Fruit fly (Drosophila melanogaster) whole organism, embryonic: Measurements from ENCODE around the gene CG31542.

Source experiments
- Atf-2 ChIP-seq: fragments of 200-800 bp; sonication (Bioruptor generic); optimal IDR thresholded peaks from 2 replicates; lab custom pipeline; 2016; ENCODE audit warnings: missing biosample characterization, missing genetic modification characterization
- CG10267 ChIP-seq: fragments of 200-800 bp; sonication (Bioruptor generic); optimal IDR thresholded peaks from 2 replicates; lab custom pipeline; 2018; ENCODE audit warnings: missing biosample characterization, mild to moderate bottlenecking, missing genetic modification characterization, moderate library complexity
- CG10565 ChIP-seq: fragments of 200-800 bp; sonication (Bioruptor generic); optimal IDR thresholded peaks from 3 replicates; lab custom pipeline; 2016; ENCODE audit warnings: missing biosample characterization, mild to moderate bottlenecking, missing genetic modification characterization
- CG14860 ChIP-seq: fragments of 200-800 bp; sonication (Bioruptor generic); IDR thresholded peaks from 3 replicates; pipeline ENCODE4 v1.3.6; 2022; ENCODE audit warnings: missing biosample characterization, missing genetic modification characterization; ENCODE audit not compliant: partially characterized antibody
- CG15269 ChIP-seq: fragments of 200-800 bp; sonication (Bioruptor generic); optimal IDR thresholded peaks from 2 replicates; lab custom pipeline; 2018; ENCODE audit warnings: missing biosample characterization, mild to moderate bottlenecking, missing genetic modification characterization, moderate library complexity
- CG16813 ChIP-seq: fragments of 200-800 bp; sonication (Bioruptor generic); IDR thresholded peaks from 3 replicates; pipeline ENCODE4 v1.3.6; 2022; ENCODE audit warnings: missing biosample characterization, missing genetic modification characterization; ENCODE audit not compliant: partially characterized antibody
- CG1792 ChIP-seq: fragments of 200-800 bp; sonication (Bioruptor generic); optimal IDR thresholded peaks from 2 replicates; lab custom pipeline; 2016; ENCODE audit warnings: missing biosample characterization, missing genetic modification characterization
- CG1832 ChIP-seq: fragments of 200-800 bp; sonication (Bioruptor generic); optimal IDR thresholded peaks from 2 replicates; lab custom pipeline; 2017; ENCODE audit warnings: missing biosample characterization, mild to moderate bottlenecking, missing genetic modification characterization, inconsistent platforms
- CG2712 ChIP-seq: fragments of 200-800 bp; optimal IDR thresholded peaks from 3 replicates; lab custom pipeline; 2019; ENCODE audit warnings: missing biosample characterization, mild to moderate bottlenecking, missing genetic modification characterization, moderate library complexity
- CG3163 ChIP-seq: fragments of 200-800 bp; sonication (Bioruptor generic); optimal IDR thresholded peaks from 3 replicates; lab custom pipeline; 2016; ENCODE audit warnings: missing biosample characterization, missing genetic modification characterization
- CG32532 ChIP-seq: fragments of 200-800 bp; sonication (Bioruptor generic); IDR thresholded peaks from 2 replicates; pipeline ENCODE4 v1.3.6; 2022; ENCODE audit warnings: missing biosample characterization, missing genetic modification characterization
- CG3838 ChIP-seq: fragments of 200-800 bp; sonication (Bioruptor generic); optimal IDR thresholded peaks from 3 replicates; lab custom pipeline; 2016; ENCODE audit warnings: missing biosample characterization, missing genetic modification characterization
- CG3995 ChIP-seq: fragments of 200-800 bp; sonication (Bioruptor generic); optimal IDR thresholded peaks from 3 replicates; lab custom pipeline; 2016; ENCODE audit warnings: missing biosample characterization, missing genetic modification characterization
- CG4328 ChIP-seq: fragments of 200-800 bp; sonication (Bioruptor generic); optimal IDR thresholded peaks from 3 replicates; lab custom pipeline; 2017; ENCODE audit warnings: missing biosample characterization, missing genetic modification reagents, missing genetic modification characterization
- CG4617 ChIP-seq: fragments of 200-800 bp; sonication (Bioruptor generic); optimal IDR thresholded peaks from 3 replicates; lab custom pipeline; 2016; ENCODE audit warnings: missing biosample characterization, missing genetic modification characterization, borderline replicate concordance
- CG6254 ChIP-seq: fragments of 200-800 bp; sonication (Bioruptor generic); optimal IDR thresholded peaks from 3 replicates; lab custom pipeline; 2017; ENCODE audit warnings: mild to moderate bottlenecking, missing biosample characterization, missing genetic modification reagents, missing genetic modification characterization
- CG6765 ChIP-seq: fragments of 200-800 bp; sonication (Bioruptor generic); optimal IDR thresholded peaks from 3 replicates; lab custom pipeline; 2017; ENCODE audit warnings: missing biosample characterization, mild to moderate bottlenecking, missing genetic modification characterization
- CG6791 ChIP-seq: fragments of 200-800 bp; sonication (Bioruptor generic); IDR thresholded peaks from 3 replicates; pipeline ENCODE4 v1.3.6; 2022; ENCODE audit warnings: missing biosample characterization, missing genetic modification characterization; ENCODE audit not compliant: partially characterized antibody
- CG7372 ChIP-seq: fragments of 200-800 bp; sonication (Bioruptor generic); IDR thresholded peaks from 2 replicates; pipeline ENCODE4 v1.3.6; 2022; ENCODE audit warnings: missing biosample characterization, missing genetic modification characterization
- CG8089 ChIP-seq: fragments of 200-800 bp; sonication (Bioruptor generic); optimal IDR thresholded peaks from 3 replicates; lab custom pipeline; 2016; ENCODE audit warnings: missing biosample characterization, missing genetic modification characterization
- CG9932 ChIP-seq: fragments of 200-800 bp; sonication (Bioruptor generic); IDR thresholded peaks from 2 replicates; pipeline ENCODE4 v1.3.6; 2022; ENCODE audit warnings: missing biosample characterization, missing genetic modification characterization
- Dbx ChIP-seq: fragments of 200-800 bp; sonication (Bioruptor generic); IDR thresholded peaks from 3 replicates; pipeline ENCODE4 v1.3.6; 2022; ENCODE audit warnings: missing biosample characterization, missing genetic modification characterization
- Dll ChIP-seq: fragments of 200-800 bp; sonication (Bioruptor generic); IDR thresholded peaks from 4 replicates; pipeline ENCODE4 v1.3.6; 2022; ENCODE audit warnings: missing biosample characterization, missing genetic modification characterization; ENCODE audit not compliant: partially characterized antibody
- Doc2 ChIP-seq: fragments of 200-800 bp; sonication (Bioruptor generic); IDR thresholded peaks from 2 replicates; pipeline ENCODE4 v1.3.6; 2022; ENCODE audit warnings: missing biosample characterization, missing genetic modification characterization
- H2.0 ChIP-seq: fragments of 200-800 bp; sonication (Bioruptor generic); IDR thresholded peaks from 2 replicates; pipeline ENCODE4 v1.3.6; 2022; ENCODE audit warnings: missing biosample characterization, missing genetic modification characterization
- HLH3B ChIP-seq: fragments of 200-800 bp; sonication (Bioruptor generic); IDR thresholded peaks from 2 replicates; pipeline ENCODE4 v1.3.6; 2022; ENCODE audit warnings: missing biosample characterization, missing genetic modification characterization
- HLHmδ ChIP-seq: fragments of 200-800 bp; sonication (Bioruptor generic); optimal IDR thresholded peaks from 2 replicates; lab custom pipeline; 2018; ENCODE audit warnings: missing biosample characterization, mild to moderate bottlenecking, missing genetic modification characterization, moderate library complexity
- HmgZ ChIP-seq: fragments of 200-800 bp; sonication (Bioruptor generic); optimal IDR thresholded peaks from 2 replicates; lab custom pipeline; 2018; ENCODE audit warnings: missing biosample characterization, mild to moderate bottlenecking, missing genetic modification characterization
- Hmx ChIP-seq: fragments of 200-800 bp; sonication (Bioruptor generic); optimal IDR thresholded peaks from 2 replicates; lab custom pipeline; 2016; ENCODE audit warnings: missing biosample characterization, missing genetic modification characterization
- Hsf ChIP-seq: fragments of 200-800 bp; sonication (Bioruptor generic); optimal IDR thresholded peaks from 3 replicates; lab custom pipeline; 2016; ENCODE audit warnings: missing biosample characterization, missing genetic modification characterization
- Lhr ChIP-seq: fragments of 200-800 bp; sonication (Bioruptor generic); optimal IDR thresholded peaks from 3 replicates; lab custom pipeline; 2017; ENCODE audit warnings: mild to moderate bottlenecking, missing biosample characterization, missing genetic modification reagents, missing genetic modification characterization
- Myb ChIP-seq: fragments of 200-800 bp; sonication (Bioruptor generic); optimal IDR thresholded peaks from 2 replicates; lab custom pipeline; 2016; ENCODE audit warnings: missing biosample characterization, missing genetic modification characterization
- Ravus ChIP-seq: fragments of 200-800 bp; sonication (Bioruptor generic); IDR thresholded peaks from 2 replicates; pipeline ENCODE4 v1.3.6; 2022; ENCODE audit warnings: missing biosample characterization, missing genetic modification characterization
- Vsx1 ChIP-seq: fragments of 200-800 bp; sonication (Bioruptor generic); optimal IDR thresholded peaks from 2 replicates; lab custom pipeline; 2017; ENCODE audit warnings: missing biosample characterization, mild to moderate bottlenecking, missing genetic modification characterization, missing genetic modification reagents
- abd-A ChIP-seq: fragments of 200-800 bp; sonication (Bioruptor generic); optimal IDR thresholded peaks from 3 replicates; lab custom pipeline; 2019; ENCODE audit warnings: missing biosample characterization, mild to moderate bottlenecking, missing genetic modification characterization, moderate library complexity
- ase ChIP-seq: fragments of 200-800 bp; sonication (Bioruptor generic); IDR thresholded peaks from 3 replicates; pipeline ENCODE4 v1.3.6; 2022; ENCODE audit warnings: missing biosample characterization, missing genetic modification characterization
- ato ChIP-seq: fragments of 200-800 bp; sonication (Bioruptor generic); IDR thresholded peaks from 2 replicates; pipeline ENCODE4 v1.3.6; 2022; ENCODE audit warnings: missing biosample characterization, missing genetic modification characterization; ENCODE audit not compliant: partially characterized antibody
- caup ChIP-seq: fragments of 200-800 bp; sonication (Bioruptor generic); optimal IDR thresholded peaks from 3 replicates; lab custom pipeline; 2017; ENCODE audit warnings: missing biosample characterization, mild to moderate bottlenecking, missing genetic modification characterization, moderate library complexity; ENCODE audit not compliant: severe bottlenecking
- chinmo ChIP-seq: fragments of 200-800 bp; sonication (Bioruptor generic); IDR thresholded peaks from 4 replicates; pipeline ENCODE4 v1.3.6; 2022; ENCODE audit warnings: missing biosample characterization, missing genetic modification characterization; ENCODE audit not compliant: partially characterized antibody
- gem ChIP-seq: fragments of 200-800 bp; sonication (Bioruptor generic); optimal IDR thresholded peaks from 2 replicates; lab custom pipeline; 2019; ENCODE audit warnings: missing biosample characterization, mild to moderate bottlenecking, missing genetic modification characterization, moderate library complexity
- pho ChIP-seq: fragments of 200-800 bp; sonication (Bioruptor generic); optimal IDR thresholded peaks from 2 replicates; lab custom pipeline; 2016; ENCODE audit warnings: missing biosample characterization, missing genetic modification characterization
- repo ChIP-seq: fragments of 200-800 bp; sonication (Bioruptor generic); optimal IDR thresholded peaks from 2 replicates; lab custom pipeline; 2016; ENCODE audit warnings: missing biosample characterization, missing genetic modification characterization
- slou ChIP-seq: fragments of 200-800 bp; sonication (Bioruptor generic); optimal IDR thresholded peaks from 3 replicates; lab custom pipeline; 2016; ENCODE audit warnings: missing biosample characterization, missing genetic modification characterization
- sr ChIP-seq: fragments of 200-800 bp; sonication (Bioruptor generic); IDR thresholded peaks from 3 replicates; pipeline ENCODE4 v1.3.6; 2022; ENCODE audit warnings: missing biosample characterization, missing genetic modification characterization
- stwl ChIP-seq: fragments of 200-800 bp; sonication (Bioruptor generic); optimal IDR thresholded peaks from 3 replicates; lab custom pipeline; 2018; ENCODE audit warnings: missing biosample characterization, mild to moderate bottlenecking, missing genetic modification characterization, moderate library complexity
- sug ChIP-seq: fragments of 200-800 bp; optimal IDR thresholded peaks from 2 replicates; lab custom pipeline; 2019; ENCODE audit warnings: missing biosample characterization, mild to moderate bottlenecking, missing genetic modification characterization, moderate library complexity
- tup ChIP-seq: fragments of 200-800 bp; sonication (Bioruptor generic); optimal IDR thresholded peaks from 2 replicates; lab custom pipeline; 2016; ENCODE audit warnings: missing biosample characterization, mild to moderate bottlenecking, missing genetic modification characterization, moderate library complexity
- unc-4 ChIP-seq: fragments of 200-800 bp; sonication (Bioruptor generic); IDR thresholded peaks from 2 replicates; pipeline ENCODE4 v1.3.6; 2022; ENCODE audit warnings: missing biosample characterization, missing genetic modification characterization; ENCODE audit not compliant: partially characterized antibody
- vvl ChIP-seq: fragments of 200-800 bp; sonication (Bioruptor generic); IDR thresholded peaks from 2 replicates; pipeline ENCODE4 v1.3.6; 2022; ENCODE audit warnings: missing biosample characterization, missing genetic modification characterization

Gene CG31542

DNA sequence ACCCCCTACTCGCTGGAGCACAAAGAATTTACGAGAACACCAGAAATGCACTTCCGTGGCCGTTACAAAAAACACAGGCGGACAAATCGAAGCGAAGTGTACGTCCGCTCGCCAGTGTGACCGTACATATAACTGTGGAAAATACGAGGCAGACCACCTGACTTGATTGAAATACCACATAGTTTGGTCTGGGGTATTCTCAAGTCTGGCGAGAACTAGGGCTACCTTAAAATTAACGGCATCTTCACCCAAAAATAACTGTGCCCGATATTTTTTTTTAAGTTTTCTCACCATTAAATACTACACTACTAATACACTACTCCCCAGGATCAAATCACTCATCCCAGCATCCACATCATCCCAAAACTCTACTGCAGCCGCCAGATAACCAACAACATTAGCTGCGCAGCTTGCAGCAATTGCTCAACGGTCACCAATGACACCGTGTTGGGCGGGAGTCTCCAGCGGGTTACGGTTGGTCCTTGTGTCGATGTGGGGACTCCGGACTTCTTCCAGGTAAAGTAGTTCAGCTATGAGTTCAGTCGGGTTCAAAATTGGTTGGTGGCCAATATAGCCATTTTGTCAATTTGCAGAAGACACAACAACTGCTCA lies 1.1 kb upstream of the CG31542 start, which contains the start of gene Cerk (continued):
- TF ChIP-seq CG3163 (GFP tag; lab: Kevin White, UChicago) (peak; percentile 28), CG2712 (tag; lab: Kevin White, UChicago) (peak; percentile 42), CG10267 (peak; percentile 27), chinmo (GFP tag; lab: Robert Waterston, UW) (peak; percentile 89), Ravus (GFP tag; lab: Robert Waterston, UW) (no peak), CG14860 (GFP tag; lab: Robert Waterston, UW) (no peak), CG6254 (GFP tag; lab: Kevin White, UChicago) (no peak), Hsf (peak; percentile 24), caup (GFP tag; lab: Kevin White, UChicago) (peak; percentile 30), Doc2 (no peak), CG6765 (GFP tag; lab: Kevin White, UChicago) (no peak), CG32532 (GFP tag; lab: Robert Waterston, UW) (peak; percentile 64), unc-4 (GFP tag; lab: Robert Waterston, UW) (peak; percentile 51; the same call in 1 of the 2 replicates), HmgZ (tag; lab: Kevin White, UChicago) (peak; percentile 53), CG6791 (GFP tag; lab: Robert Waterston, UW) (peak; percentile 59; the same call in 1 of the 3 replicates), pho (GFP tag; lab: Kevin White, UChicago) (no peak), vvl (peak; percentile 59), Hmx (GFP tag; lab: Kevin White, UChicago) (no peak), CG1792 (GFP tag; lab: Kevin White, UChicago) (peak; percentile 11), ase (GFP tag; lab: Robert Waterston, UW) (no peak), CG3838 (no peak), slou (no peak), H2.0 (GFP tag; lab: Robert Waterston, UW) (no peak; the same call in 1 of the 2 replicates), sug (peak; percentile 32), HLHmδ (GFP tag; lab: Kevin White, UChicago) (peak; percentile 67), CG7372 (GFP tag; lab: Robert Waterston, UW) (no peak), CG4328 (GFP tag; lab: Kevin White, UChicago) (no peak), CG3995 (GFP tag; lab: Kevin White, UChicago) (peak; percentile 93), sr (GFP tag; lab: Robert Waterston, UW) (no peak), CG9932 (GFP tag; lab: Robert Waterston, UW) (peak; percentile 72), Myb (peak; percentile 95), stwl (tag; lab: Kevin White, UChicago) (peak; percentile 74), CG8089 (no peak), Dll (GFP tag; lab: Robert Waterston, UW) (peak; percentile 58; the same call in 3 of the 4 replicates), abd-A (tag; lab: Kevin White, UChicago) (no peak), tup (GFP tag; lab: Kevin White, UChicago) (no peak), Dbx (GFP tag; lab: Robert Waterston, UW) (peak; percentile 73), CG16813 (peak; percentile 49; the same call in 1 of the 3 replicates), Atf-2 (GFP tag; lab: Kevin White, UChicago) (peak; percentile 24), CG10565 (no peak), Lhr (GFP tag; lab: Kevin White, UChicago) (peak; percentile 77), ato (GFP tag; lab: Robert Waterston, UW) (0 out of 2 replicates have a peak, but pooled peaks have one; percentile 28), HLH3B (0 out of 2 replicates have a peak, but pooled peaks have one; percentile 27), gem (tag; lab: Kevin White, UChicago) (peak; percentile 27), CG1832 (GFP tag; lab: Kevin White, UChicago) (no peak), CG4617 (GFP tag; lab: Kevin White, UChicago) (peak; percentile 45), repo (no peak), CG15269 (tag; lab: Kevin White, UChicago) (no peak), Vsx1 (GFP tag; lab: Kevin White, UChicago) (no peak)
